Worm (Caenorhabditis elegans): ENCODE results near the gene latd-1.

DNA sequence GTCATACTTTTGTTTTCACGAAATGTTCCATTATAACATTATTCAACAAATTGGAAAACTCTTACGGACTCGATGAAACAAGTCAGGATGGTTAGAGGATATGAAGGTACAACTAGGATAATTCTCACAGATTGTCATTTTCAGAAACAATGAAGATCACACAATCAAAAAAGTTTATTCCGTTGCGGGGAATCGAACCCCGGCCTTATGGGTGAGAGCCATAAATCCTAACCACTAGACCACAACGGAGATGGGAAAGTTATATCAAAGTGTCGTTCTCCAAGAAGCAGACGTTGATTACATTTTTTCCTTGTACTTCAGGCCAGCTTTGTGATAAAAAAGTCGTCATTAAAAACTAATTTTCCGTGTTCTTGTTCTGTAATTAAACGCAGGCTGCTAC, 541 bp upstream of the latd-1 start:
- no peak for TF ChIP-seq fos-1 (tag; optimal IDR thresholded peaks at IDR 0.05)
- no peak for TF ChIP-seq unc-55 (GFP tag; optimal IDR thresholded peaks at IDR 0.05)
- no peak for TF ChIP-seq elt-1 (tag; optimal IDR thresholded peaks at IDR 0.05)
- no peak for TF ChIP-seq nhr-10 (tag; optimal IDR thresholded peaks at IDR 0.05)
- no peak for TF ChIP-seq zag-1 (tag; optimal IDR thresholded peaks at IDR 0.05)
- no peak for TF ChIP-seq nhr-11 (tag; optimal IDR thresholded peaks at IDR 0.05)
- TF ChIP-seq mdl-1 (tag; optimal IDR thresholded peaks at IDR 0.05) = no peak
- TF ChIP-seq ama-1 (optimal IDR thresholded peaks at IDR 0.05) = no peak
- TF ChIP-seq ceh-82 (tag; optimal IDR thresholded peaks at IDR 0.05) = no peak
- TF ChIP-seq Y55F3AM.14 (GFP tag; optimal IDR thresholded peaks at IDR 0.05) = no peak
- no peak for TF ChIP-seq egl-27 (tag; optimal IDR thresholded peaks at IDR 0.05)
- no peak for TF ChIP-seq R02D3.7 (tag; optimal IDR thresholded peaks at IDR 0.05)
- no peak for TF ChIP-seq nhr-237 (tag; optimal IDR thresholded peaks at IDR 0.05)
